Worm (Caenorhabditis elegans) whole organism, early embryonic: ENCODE data around the gene col-174.

Experiments
- ceh-36 ChIP-seq: sonication (generic microtip); optimal IDR thresholded peaks from 2 replicates; lab custom pipeline; 2016; ENCODE audit warnings: missing genetic modification characterization, inconsistent platforms, missing compliant biosample characterization
- hnd-1 ChIP-seq: sonication (generic microtip); optimal IDR thresholded peaks from 2 replicates; lab custom pipeline; 2016; ENCODE audit warnings: missing genetic modification characterization, missing compliant biosample characterization
- sea-1 ChIP-seq: fragments of 200-800 bp; sonication (Bioruptor generic); conservative IDR thresholded peaks from 2 replicates; pipeline ENCODE4 v1.3.6; 2022; ENCODE audit warnings: missing genetic modification characterization, missing compliant biosample characterization
- tbx-37 ChIP-seq: fragments of 200-800 bp; sonication (Bioruptor generic); conservative IDR thresholded peaks from 2 replicates; pipeline ENCODE4 v1.3.6; 2022; ENCODE audit warnings: missing genetic modification reagents, missing genetic modification characterization, missing compliant biosample characterization

ce11 chrX:7596627-7597026, 50.0 kb downstream of the col-174 start, which contains the start of gene C44E12.1:
- TF ChIP-seq tbx-37 (GFP tag; lab: Robert Waterston, UW) = no peak
- TF ChIP-seq ceh-36 (tag; lab: Kevin White, UChicago) = no peak
- no peak for TF ChIP-seq hnd-1 (tag; lab: Kevin White, UChicago)
- no peak for TF ChIP-seq sea-1 (GFP tag; lab: Robert Waterston, UW)
